ENCODE assay signal across 4 fruit fly cellular contexts in genomic region chr2L:14372254-14372717, dm6.
A peak's percentile ranks its signal among the peaks of the same experiment; 100 is the strongest.
TF ChIP-seq lines count a peak whose summit lies in the region.

No protein-coding gene starts in this region.

- no peak for TF ChIP-seq CTCF in whole organism, embryonic (GFP tag; optimal IDR thresholded peaks at IDR 0.05; lab: Kevin White, UChicago)

TF ChIP-seq in whole organism, embryonic, 481 proteins besides CTCF, POLR2A, EP300 and RAD21 (continues in another document):
- TF ChIP-seq Deaf1 (tag; optimal IDR thresholded peaks at IDR 0.05; lab: Kevin White, UChicago) (peak; percentile 63), slou (GFP tag; optimal IDR thresholded peaks at IDR 0.05; lab: Kevin White, UChicago) (no peak), nerfin-2 (GFP tag; IDR thresholded peaks at IDR 0.05; lab: Robert Waterston, UW; ENCODE audit: partially characterized antibody) (no peak), CG1603 (tag; optimal IDR thresholded peaks at IDR 0.05; lab: Kevin White, UChicago) (peak; percentile 76), CG12071 (GFP tag; optimal IDR thresholded peaks at IDR 0.05; lab: Kevin White, UChicago) (peak; percentile 55), az2 (GFP tag; optimal IDR thresholded peaks at IDR 0.05; lab: Kevin White, UChicago) (peak; percentile 79), psq (GFP tag; optimal IDR thresholded peaks at IDR 0.05; lab: Kevin White, UChicago) (peak; percentile 29), Atf3 (GFP tag; optimal IDR thresholded peaks at IDR 0.05; lab: Kevin White, UChicago) (peak; percentile 49), CG6813 (GFP tag; optimal IDR thresholded peaks at IDR 0.05; lab: Kevin White, UChicago) (no peak), CG7839 (tag; optimal IDR thresholded peaks at IDR 0.05; lab: Kevin White, UChicago) (peak; percentile 65), Neu2 (GFP tag; optimal IDR thresholded peaks at IDR 0.05; lab: Kevin White, UChicago; ENCODE audit: borderline replicate concordance) (no peak), croc (GFP tag; conservative IDR thresholded peaks at IDR 0.05; lab: Robert Waterston, UW) (no peak), CG17612 (GFP tag; IDR thresholded peaks at IDR 0.05; lab: Robert Waterston, UW) (no peak), wor (GFP tag; IDR thresholded peaks at IDR 0.05; lab: Robert Waterston, UW) (peak; percentile 52; the same call in 1 of the 2 replicates), fru (optimal IDR thresholded peaks at IDR 0.05; lab: Kevin White, UChicago) (no peak), CG16863 (GFP tag; optimal IDR thresholded peaks at IDR 0.05; lab: Kevin White, UChicago) (peak; percentile 6), peb (GFP tag; IDR thresholded peaks at IDR 0.05; lab: Robert Waterston, UW) (no peak), Nf-YA (GFP tag; IDR thresholded peaks at IDR 0.05; lab: Robert Waterston, UW) (0 out of 2 replicates have a peak, but pooled peaks have one; percentile 36), CG8765 (GFP tag; IDR thresholded peaks at IDR 0.05; lab: Robert Waterston, UW) (no peak), corto (GFP tag; optimal IDR thresholded peaks at IDR 0.05; lab: Kevin White, UChicago) (no peak), CG10979 (tag; optimal IDR thresholded peaks at IDR 0.05; lab: Kevin White, UChicago) (no peak), rib (GFP tag; IDR thresholded peaks at IDR 0.05; lab: Robert Waterston, UW) (peak; percentile 59)

TF ChIP-seq in whole organism, prepupa, 60 proteins besides CTCF, POLR2A, EP300 and RAD21:
- TF ChIP-seq CG6276 (GFP tag; optimal IDR thresholded peaks at IDR 0.05; lab: Kevin White, UChicago) = no peak
- TF ChIP-seq CG32006 (GFP tag; optimal IDR thresholded peaks at IDR 0.05; lab: Kevin White, UChicago) = peak; percentile 15
- no peak for TF ChIP-seq lz (GFP tag; optimal IDR thresholded peaks at IDR 0.05; lab: Kevin White, UChicago)
- peak; percentile 22 for TF ChIP-seq esn (GFP tag; optimal IDR thresholded peaks at IDR 0.05; lab: Kevin White, UChicago)
- TF ChIP-seq acj6 (GFP tag; optimal IDR thresholded peaks at IDR 0.05; lab: Kevin White, UChicago) = peak; percentile 11
- peak; percentile 4 for TF ChIP-seq fkh (GFP tag; optimal IDR thresholded peaks at IDR 0.05; lab: Kevin White, UChicago)
- TF ChIP-seq achi (GFP tag; optimal IDR thresholded peaks at IDR 0.05; lab: Kevin White, UChicago) = peak; percentile 8
- no peak for TF ChIP-seq Ets21C (GFP tag; optimal IDR thresholded peaks at IDR 0.05; lab: Kevin White, UChicago)
- TF ChIP-seq Smox (GFP tag; optimal IDR thresholded peaks at IDR 0.05; lab: Kevin White, UChicago) = no peak
- TF ChIP-seq CG8119 (GFP tag; IDR thresholded peaks at IDR 0.05; lab: Robert Waterston, UW) = 0 out of 3 replicates have a peak, but pooled peaks have one; percentile 31
- TF ChIP-seq pdm3 (GFP tag; optimal IDR thresholded peaks at IDR 0.05; lab: Kevin White, UChicago) = peak; percentile 24
- no peak for TF ChIP-seq dsx (GFP tag; optimal IDR thresholded peaks at IDR 0.05; lab: Kevin White, UChicago; ENCODE audit: poor library complexity, severe bottlenecking)
- TF ChIP-seq Hr4 (GFP tag; optimal IDR thresholded peaks at IDR 0.05; lab: Kevin White, UChicago) = no peak
- no peak for TF ChIP-seq salr (GFP tag; optimal IDR thresholded peaks at IDR 0.05; lab: Kevin White, UChicago)
- peak; percentile 33 for TF ChIP-seq Sox102F (GFP tag; optimal IDR thresholded peaks at IDR 0.05; lab: Kevin White, UChicago)
- peak; percentile 5 for TF ChIP-seq CG34406 (GFP tag; optimal IDR thresholded peaks at IDR 0.05; lab: Kevin White, UChicago)
TF ChIP-seq in whole organism, prepupa: peak in this region for 9.

TF ChIP-seq in whole organism, pupa, 21 proteins besides CTCF, POLR2A, EP300 and RAD21:
- TF ChIP-seq CG13204 (GFP tag; optimal IDR thresholded peaks at IDR 0.05; lab: Kevin White, UChicago) = no peak
- no peak for TF ChIP-seq CG34367 (tag; optimal IDR thresholded peaks at IDR 0.05; lab: Kevin White, UChicago)
- no peak for TF ChIP-seq Ets98B (GFP tag; IDR thresholded peaks at IDR 0.05; lab: Robert Waterston, UW)
- TF ChIP-seq CG12605 (GFP tag; IDR thresholded peaks at IDR 0.05; lab: Robert Waterston, UW) = 0 out of 2 replicates have a peak, but pooled peaks have one; percentile 4
- no peak for TF ChIP-seq CG17806 (tag; optimal IDR thresholded peaks at IDR 0.05; lab: Kevin White, UChicago)
- TF ChIP-seq Pif1A (GFP tag; optimal IDR thresholded peaks at IDR 0.05; lab: Kevin White, UChicago) = peak; percentile 0
- no peak for TF ChIP-seq rn (GFP tag; IDR thresholded peaks at IDR 0.05; lab: Robert Waterston, UW)
- no peak for TF ChIP-seq gl (tag; optimal IDR thresholded peaks at IDR 0.05; lab: Kevin White, UChicago)
- TF ChIP-seq Pif1B (GFP tag; optimal IDR thresholded peaks at IDR 0.05; lab: Kevin White, UChicago) = no peak

TF ChIP-seq in whole organism, wandering third instar larva, 38 proteins besides CTCF, POLR2A, EP300 and RAD21:
- peak; percentile 8 for TF ChIP-seq psq (GFP tag; optimal IDR thresholded peaks at IDR 0.05; lab: Kevin White, UChicago)
- peak; percentile 18 for TF ChIP-seq br (GFP tag; optimal IDR thresholded peaks at IDR 0.05; lab: Kevin White, UChicago)
- TF ChIP-seq Hnf4 (GFP tag; optimal IDR thresholded peaks at IDR 0.05; lab: Kevin White, UChicago) = peak; percentile 37
- no peak for TF ChIP-seq Jra (GFP tag; optimal IDR thresholded peaks at IDR 0.05; lab: Kevin White, UChicago)
- peak in 1 of 2 experiments; percentile 5 for TF ChIP-seq foxo (GFP tag; optimal IDR thresholded peaks at IDR 0.05; lab: Kevin White, UChicago)
- peak; percentile 19 for TF ChIP-seq tai (GFP tag; optimal IDR thresholded peaks at IDR 0.05; lab: Kevin White, UChicago)
- TF ChIP-seq fru (GFP tag; optimal IDR thresholded peaks at IDR 0.05; lab: Kevin White, UChicago) = peak; percentile 27
- TF ChIP-seq CG32264 (GFP tag; optimal IDR thresholded peaks at IDR 0.05; lab: Kevin White, UChicago) = no peak
- no peak for TF ChIP-seq OdsH (GFP tag; optimal IDR thresholded peaks at IDR 0.05; lab: Kevin White, UChicago)
- no peak for TF ChIP-seq usp (GFP tag; optimal IDR thresholded peaks at IDR 0.05; lab: Kevin White, UChicago)

Comparison
In these comparisons a context has a peak if more than half of its experiments do, and no peak if none do; other contexts are left out.
1. Of the 7 proteins assayed by ChIP-seq in both whole organism, embryonic and whole organism, prepupa: peak only in whole organism, embryonic: Blimp-1 and CG16779; only in whole organism, prepupa: none; in both: Sox102F; in neither: 4.